Fruit fly (Drosophila melanogaster): ENCODE results near the gene dachs.

The dachs gene

dm6 chr2L:8433512-8433911 is 33.1 kb upstream of the dachs start, which contains the start of gene grk:
Gene grk (minus strand): TSS chr2L:8433598.
- no peak for TF ChIP-seq CG9948 (tag; optimal IDR thresholded peaks at IDR 0.05)
- no peak for TF ChIP-seq CG17806 (tag; optimal IDR thresholded peaks at IDR 0.05)
- TF ChIP-seq CG8301 (tag; optimal IDR thresholded peaks at IDR 0.05) = no peak
- TF ChIP-seq CG14655 (GFP tag; optimal IDR thresholded peaks at IDR 0.05) = no peak
- TF ChIP-seq CG12605 (GFP tag; IDR thresholded peaks at IDR 0.05) = no peak
- no peak for TF ChIP-seq CG15710 (tag; optimal IDR thresholded peaks at IDR 0.05)
- no peak for TF ChIP-seq CG32121 (GFP tag; IDR thresholded peaks at IDR 0.05)
- TF ChIP-seq D1 (tag; optimal IDR thresholded peaks at IDR 0.05) = no peak
- no peak for TF ChIP-seq CG8159 (tag; optimal IDR thresholded peaks at IDR 0.05)
- TF ChIP-seq gl (tag; optimal IDR thresholded peaks at IDR 0.05) = no peak
- no peak for TF ChIP-seq CG13204 (GFP tag; optimal IDR thresholded peaks at IDR 0.05)
- no peak for TF ChIP-seq Ets98B (GFP tag; IDR thresholded peaks at IDR 0.05)
- no peak for TF ChIP-seq fd96Ca (GFP tag; IDR thresholded peaks at IDR 0.05)
- TF ChIP-seq CG4496 (GFP tag; IDR thresholded peaks at IDR 0.05) = no peak
- TF ChIP-seq EcR (GFP tag; optimal IDR thresholded peaks at IDR 0.05) = no peak
- TF ChIP-seq Pif1A (GFP tag; optimal IDR thresholded peaks at IDR 0.05) = no peak
- no peak for TF ChIP-seq Snoo (tag; optimal IDR thresholded peaks at IDR 0.05)
- no peak for TF ChIP-seq CG34367 (tag; optimal IDR thresholded peaks at IDR 0.05)
- TF ChIP-seq Pif1B (GFP tag; optimal IDR thresholded peaks at IDR 0.05) = no peak

DNA sequence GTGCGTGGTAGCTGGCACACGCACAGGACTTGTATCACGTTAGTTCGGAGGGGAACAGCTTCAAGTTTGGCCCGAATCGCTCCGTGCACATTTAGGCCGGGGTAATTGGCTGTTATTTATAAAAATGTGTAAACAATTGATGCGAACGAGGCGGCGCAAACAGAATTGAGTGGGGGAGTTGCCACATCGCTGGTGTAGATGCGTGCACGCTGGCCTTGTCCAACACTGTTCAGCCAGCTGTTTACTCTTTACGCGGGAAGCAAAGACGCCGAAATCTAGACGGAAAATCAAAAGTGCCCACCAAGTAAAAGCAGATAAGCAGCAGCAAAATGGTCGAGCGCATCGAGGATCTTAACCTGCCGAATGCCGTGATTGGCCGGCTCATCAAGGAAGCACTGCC is 29.4 kb upstream of the dachs start, which contains the start of the genes D12 and Chrac-14:
Gene D12, minus strand, starts transcription at position 190 of the 400 bp plus-strand sequence.
Gene Chrac-14, plus strand, starts transcription at position 230 of the 400 bp plus-strand sequence.
- TF ChIP-seq CG13204 (GFP tag; optimal IDR thresholded peaks at IDR 0.05) (no peak), Pif1A (GFP tag; optimal IDR thresholded peaks at IDR 0.05) (no peak), CG12605 (GFP tag; IDR thresholded peaks at IDR 0.05) (no peak), rn (GFP tag; IDR thresholded peaks at IDR 0.05) (no peak), gl (tag; optimal IDR thresholded peaks at IDR 0.05) (no peak), CG34367 (tag; optimal IDR thresholded peaks at IDR 0.05) (no peak), CG9948 (tag; optimal IDR thresholded peaks at IDR 0.05) (no peak), EcR (GFP tag; optimal IDR thresholded peaks at IDR 0.05) (no peak), fd96Ca (GFP tag; IDR thresholded peaks at IDR 0.05) (no peak), Ets98B (GFP tag; IDR thresholded peaks at IDR 0.05) (no peak), CG4496 (GFP tag; IDR thresholded peaks at IDR 0.05) (no peak), CG17806 (tag; optimal IDR thresholded peaks at IDR 0.05) (no peak), CG8159 (tag; optimal IDR thresholded peaks at IDR 0.05) (no peak), D1 (tag; optimal IDR thresholded peaks at IDR 0.05) (no peak)

DNA sequence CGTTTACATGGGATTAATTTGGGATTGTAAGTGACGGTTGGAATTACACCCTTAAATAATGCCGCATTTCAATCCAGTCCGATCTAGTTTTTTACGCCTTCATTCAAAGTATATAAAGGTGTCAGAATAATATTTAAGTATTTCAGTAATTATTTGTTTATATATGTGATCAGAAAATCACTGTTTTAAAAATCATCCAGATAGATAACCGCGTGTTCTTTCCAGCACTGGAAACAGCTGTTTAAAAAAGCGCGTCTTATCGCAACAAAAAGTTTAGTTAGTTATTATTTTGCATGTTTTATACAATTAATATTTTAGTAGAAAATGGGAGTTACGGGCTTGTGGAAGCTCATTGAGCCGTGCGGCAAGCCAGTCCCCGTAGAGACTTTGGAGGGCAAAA is 28.6 kb upstream of the dachs start, which contains the start of gene mus201:
Gene mus201, plus strand, starts transcription at position 118 of the 400 bp plus-strand sequence.
- TF ChIP-seq CG8301 (tag; optimal IDR thresholded peaks at IDR 0.05) (no peak), Pif1B (GFP tag; optimal IDR thresholded peaks at IDR 0.05) (no peak), CG10348 (GFP tag; IDR thresholded peaks at IDR 0.05) (no peak), CG14655 (GFP tag; optimal IDR thresholded peaks at IDR 0.05) (no peak), CG12605 (GFP tag; IDR thresholded peaks at IDR 0.05) (no peak), fd96Ca (GFP tag; IDR thresholded peaks at IDR 0.05) (no peak), CG15710 (tag; optimal IDR thresholded peaks at IDR 0.05) (no peak), D1 (tag; optimal IDR thresholded peaks at IDR 0.05) (no peak), CG4496 (GFP tag; IDR thresholded peaks at IDR 0.05) (no peak), Pif1A (GFP tag; optimal IDR thresholded peaks at IDR 0.05) (no peak)

- TF ChIP-seq CG34367 (tag; optimal IDR thresholded peaks at IDR 0.05) = no peak
- TF ChIP-seq D1 (tag; optimal IDR thresholded peaks at IDR 0.05) = no peak
- no peak for TF ChIP-seq Pif1B (GFP tag; optimal IDR thresholded peaks at IDR 0.05)
- TF ChIP-seq EcR (GFP tag; optimal IDR thresholded peaks at IDR 0.05) = no peak
- no peak for TF ChIP-seq CG8301 (tag; optimal IDR thresholded peaks at IDR 0.05)
- TF ChIP-seq CG12605 (GFP tag; IDR thresholded peaks at IDR 0.05) = no peak
- no peak for TF ChIP-seq CG14655 (GFP tag; optimal IDR thresholded peaks at IDR 0.05)
- no peak for TF ChIP-seq CG9948 (tag; optimal IDR thresholded peaks at IDR 0.05)
- no peak for TF ChIP-seq CG15710 (tag; optimal IDR thresholded peaks at IDR 0.05)
- TF ChIP-seq Snoo (tag; optimal IDR thresholded peaks at IDR 0.05) = no peak
- no peak for TF ChIP-seq Pif1A (GFP tag; optimal IDR thresholded peaks at IDR 0.05)
- TF ChIP-seq CG32121 (GFP tag; IDR thresholded peaks at IDR 0.05) = no peak
- TF ChIP-seq rn (GFP tag; IDR thresholded peaks at IDR 0.05) = no peak
- no peak for TF ChIP-seq CG17806 (tag; optimal IDR thresholded peaks at IDR 0.05)
- TF ChIP-seq CG4496 (GFP tag; IDR thresholded peaks at IDR 0.05) = no peak
Measured at dm6 chr2L:8442147-8442546, 24.5 kb upstream of the dachs start, which contains the start of gene CG31897. Gene CG31897 (plus strand): TSS chr2L:8442447.

DNA sequence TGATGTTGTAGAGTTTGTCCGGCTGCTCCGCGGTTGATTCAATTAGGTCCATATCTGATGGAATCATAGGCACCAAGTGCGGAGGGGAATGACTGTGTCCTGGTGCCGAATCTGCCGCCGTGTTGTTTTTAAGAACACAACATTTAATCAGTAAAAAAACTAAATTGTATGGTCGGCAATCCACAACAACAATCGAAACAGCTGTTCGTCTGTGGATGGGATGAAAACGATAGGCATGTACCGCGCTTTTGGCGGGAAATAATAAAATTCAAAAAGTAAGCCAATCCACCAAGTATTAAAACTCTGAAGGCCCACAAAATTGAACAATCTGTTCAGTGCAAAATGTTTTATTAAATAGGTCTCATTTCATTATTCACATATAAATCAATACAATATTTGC is 17.3 kb upstream of the dachs start, which contains the start of gene Aasdh:
Gene Aasdh, minus strand, starts transcription at position 219 of the 400 bp plus-strand sequence.
- TF ChIP-seq CG32121 (GFP tag; IDR thresholded peaks at IDR 0.05) (no peak), D1 (tag; optimal IDR thresholded peaks at IDR 0.05) (no peak), CG8301 (tag; optimal IDR thresholded peaks at IDR 0.05) (no peak), CG9948 (tag; optimal IDR thresholded peaks at IDR 0.05) (no peak), CG12605 (GFP tag; IDR thresholded peaks at IDR 0.05) (no peak), CG13204 (GFP tag; optimal IDR thresholded peaks at IDR 0.05) (no peak), CG8159 (tag; optimal IDR thresholded peaks at IDR 0.05) (no peak)

DNA sequence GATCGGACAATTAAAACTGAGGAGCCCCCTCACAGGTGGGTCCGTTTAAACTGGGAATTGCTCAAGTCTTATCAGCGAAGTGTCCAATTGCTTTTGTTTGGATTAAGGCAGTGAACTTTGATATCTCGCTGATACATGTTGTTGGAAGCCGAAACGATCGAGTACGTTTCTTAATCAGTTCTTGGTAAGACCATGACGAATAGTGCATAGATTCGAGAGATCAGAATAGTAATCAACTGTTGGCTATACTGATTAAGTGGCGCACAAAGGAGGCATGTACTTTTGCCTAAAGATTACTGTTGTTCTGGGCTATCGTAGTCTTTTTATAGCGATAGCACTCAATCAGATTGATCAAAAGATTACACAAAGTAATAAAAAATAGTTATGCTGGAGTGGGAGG is 15.1 kb upstream of the dachs start:
- TF ChIP-seq CG8301 (tag; optimal IDR thresholded peaks at IDR 0.05) (no peak), CG15710 (tag; optimal IDR thresholded peaks at IDR 0.05) (no peak), CG32121 (GFP tag; IDR thresholded peaks at IDR 0.05) (no peak), rn (GFP tag; IDR thresholded peaks at IDR 0.05) (no peak), CG17806 (tag; optimal IDR thresholded peaks at IDR 0.05) (no peak), Pif1B (GFP tag; optimal IDR thresholded peaks at IDR 0.05) (no peak), CG10348 (GFP tag; IDR thresholded peaks at IDR 0.05) (no peak), CG8159 (tag; optimal IDR thresholded peaks at IDR 0.05) (no peak), CG12605 (GFP tag; IDR thresholded peaks at IDR 0.05) (no peak), Snoo (tag; optimal IDR thresholded peaks at IDR 0.05) (no peak), fd96Ca (GFP tag; IDR thresholded peaks at IDR 0.05) (no peak), Pif1A (GFP tag; optimal IDR thresholded peaks at IDR 0.05) (no peak), CG4496 (GFP tag; IDR thresholded peaks at IDR 0.05) (no peak), EcR (GFP tag; optimal IDR thresholded peaks at IDR 0.05) (no peak)
